Worm (Caenorhabditis elegans): ENCODE data around the gene ugt-55.

- TF ChIP-seq jun-1 (tag; optimal IDR thresholded peaks at IDR 0.05) (no peak), lin-35 (GFP tag; optimal IDR thresholded peaks at IDR 0.05) (no peak), skn-1 (tag; optimal IDR thresholded peaks at IDR 0.05) (no peak), tbx-2 (tag; optimal IDR thresholded peaks at IDR 0.05) (no peak), lin-39 (tag; optimal IDR thresholded peaks at IDR 0.05) (no peak), sptf-1 (tag; optimal IDR thresholded peaks at IDR 0.05) (no peak), pqm-1 (tag; optimal IDR thresholded peaks at IDR 0.05) (no peak), lin-14 (GFP tag; optimal IDR thresholded peaks at IDR 0.05) (no peak), aly-2 (tag; optimal IDR thresholded peaks at IDR 0.05) (no peak), ztf-11 (tag; optimal IDR thresholded peaks at IDR 0.05) (no peak), pax-3 (tag; optimal IDR thresholded peaks at IDR 0.05) (no peak), nhr-11 (tag; optimal IDR thresholded peaks at IDR 0.05) (no peak)
Observed at ce11 chrV:12213027-12213426, 43.5 kb upstream of the ugt-55 start, which contains the start of gene vab-8.
